Worm (Caenorhabditis elegans) whole organism, early embryonic: ENCODE measurements around the gene frl-1.

Experiments
- ama-1 ChIP-seq: fragments of 150-350 bp; optimal IDR thresholded peaks from 2 replicates; lab custom pipeline; 2014
- ceh-13 ChIP-seq: fragments of 200-800 bp; sonication (Bioruptor generic); optimal IDR thresholded peaks from 2 replicates; lab custom pipeline; 2018; ENCODE audit warnings: mild to moderate bottlenecking, missing genetic modification characterization, missing compliant biosample characterization
- ceh-36 ChIP-seq: sonication (generic microtip); optimal IDR thresholded peaks from 2 replicates; lab custom pipeline; 2016; ENCODE audit warnings: missing genetic modification characterization, inconsistent platforms, missing compliant biosample characterization
- flt-1 ChIP-seq: fragments of 200-800 bp; sonication (Bioruptor generic); IDR thresholded peaks from 2 replicates; pipeline ENCODE4 v1.3.6; 2022; ENCODE audit warnings: missing genetic modification characterization, missing compliant biosample characterization
- hmg-4 ChIP-seq: fragments of 200-800 bp; sonication (Bioruptor generic); optimal IDR thresholded peaks from 2 replicates; lab custom pipeline; 2018; ENCODE audit warnings: mild to moderate bottlenecking, missing genetic modification characterization, missing compliant biosample characterization
- sea-1 ChIP-seq: fragments of 200-800 bp; sonication (Bioruptor generic); conservative IDR thresholded peaks from 2 replicates; pipeline ENCODE4 v1.3.6; 2022; ENCODE audit warnings: missing genetic modification characterization, missing compliant biosample characterization
- tbx-11 ChIP-seq: fragments of 200-800 bp; sonication (Bioruptor generic); IDR thresholded peaks from 2 replicates; pipeline ENCODE4 v1.3.6; 2022; ENCODE audit warnings: missing genetic modification characterization, missing compliant biosample characterization
- tbx-37 ChIP-seq: fragments of 200-800 bp; sonication (Bioruptor generic); conservative IDR thresholded peaks from 2 replicates; pipeline ENCODE4 v1.3.6; 2022; ENCODE audit warnings: missing genetic modification reagents, missing genetic modification characterization, missing compliant biosample characterization

DNA sequence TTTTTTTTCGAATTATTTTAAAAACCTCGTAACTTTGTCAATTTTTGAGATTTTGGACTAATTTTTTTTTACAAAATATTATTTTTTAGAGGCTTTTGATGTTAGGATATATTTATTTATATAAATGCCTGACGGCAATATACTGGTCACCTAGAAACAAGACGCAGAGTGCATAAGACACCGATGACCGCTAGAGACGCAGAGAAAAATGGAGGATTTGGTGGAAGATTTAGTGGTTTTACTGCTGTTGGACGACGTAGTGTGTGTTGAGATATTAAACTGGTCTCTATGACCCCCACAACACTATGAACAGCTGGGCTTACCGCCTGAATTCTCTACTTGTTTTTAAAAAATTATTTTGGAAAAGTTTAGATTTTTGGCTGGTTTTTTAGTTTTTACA is 8.1 kb downstream of the frl-1 start:
- TF ChIP-seq ceh-13 (GFP tag; lab: Kevin White, UChicago) (no peak), ama-1 (lab: Kevin White, UChicago) (no peak), ceh-36 (tag; lab: Kevin White, UChicago) (no peak), hmg-4 (GFP tag; lab: Kevin White, UChicago) (no peak), tbx-11 (GFP tag; lab: Robert Waterston, UW) (no peak), flt-1 (GFP tag; lab: Robert Waterston, UW) (no peak), sea-1 (GFP tag; lab: Robert Waterston, UW) (no peak), tbx-37 (no peak)
